Worm (Caenorhabditis elegans) whole organism, L4 larva: Measurements from ENCODE around the gene nmat-1.

Experiments
- ama-1 ChIP-seq: fragments of 150-350 bp; optimal IDR thresholded peaks from 2 replicates; lab custom pipeline; 2014; ENCODE audit warnings: inconsistent platforms, mixed read lengths
- arid-1 ChIP-seq: fragments of 200-800 bp; sonication (Bioruptor generic); conservative IDR thresholded peaks from 2 replicates; pipeline ENCODE4 v1.3.6; 2022; ENCODE audit warnings: missing genetic modification reagents, missing genetic modification characterization, missing compliant biosample characterization
- egl-43 ChIP-seq: fragments of 200-800 bp; sonication (Bioruptor generic); IDR thresholded peaks from 2 replicates; pipeline ENCODE4 v1.3.6; 2022; ENCODE audit warnings: missing genetic modification reagents, missing genetic modification characterization, missing compliant biosample characterization
- lin-29 ChIP-seq: fragments of 200-800 bp; sonication (Bioruptor generic); IDR thresholded peaks from 2 replicates; pipeline ENCODE4 v1.3.6; 2022; ENCODE audit warnings: missing genetic modification reagents, missing genetic modification characterization, missing compliant biosample characterization
- lir-3 ChIP-seq: sonication (generic microtip); optimal IDR thresholded peaks from 2 replicates; lab custom pipeline; 2016; ENCODE audit warnings: mild to moderate bottlenecking, missing genetic modification characterization, missing compliant biosample characterization
- nhr-111 ChIP-seq: fragments of 200-800 bp; sonication (Bioruptor generic); optimal IDR thresholded peaks from 2 replicates; lab custom pipeline; 2018; ENCODE audit warnings: mild to moderate bottlenecking, missing genetic modification characterization, missing compliant biosample characterization
- nhr-76 ChIP-seq: fragments of 150-350 bp; optimal IDR thresholded peaks from 2 replicates; lab custom pipeline; 2014; ENCODE audit warnings: missing biosample characterization, missing genetic modification characterization
- zag-1 ChIP-seq: fragments of 150-350 bp; optimal IDR thresholded peaks from 2 replicates; lab custom pipeline; 2014; ENCODE audit warnings: missing biosample characterization, missing genetic modification characterization

DNA sequence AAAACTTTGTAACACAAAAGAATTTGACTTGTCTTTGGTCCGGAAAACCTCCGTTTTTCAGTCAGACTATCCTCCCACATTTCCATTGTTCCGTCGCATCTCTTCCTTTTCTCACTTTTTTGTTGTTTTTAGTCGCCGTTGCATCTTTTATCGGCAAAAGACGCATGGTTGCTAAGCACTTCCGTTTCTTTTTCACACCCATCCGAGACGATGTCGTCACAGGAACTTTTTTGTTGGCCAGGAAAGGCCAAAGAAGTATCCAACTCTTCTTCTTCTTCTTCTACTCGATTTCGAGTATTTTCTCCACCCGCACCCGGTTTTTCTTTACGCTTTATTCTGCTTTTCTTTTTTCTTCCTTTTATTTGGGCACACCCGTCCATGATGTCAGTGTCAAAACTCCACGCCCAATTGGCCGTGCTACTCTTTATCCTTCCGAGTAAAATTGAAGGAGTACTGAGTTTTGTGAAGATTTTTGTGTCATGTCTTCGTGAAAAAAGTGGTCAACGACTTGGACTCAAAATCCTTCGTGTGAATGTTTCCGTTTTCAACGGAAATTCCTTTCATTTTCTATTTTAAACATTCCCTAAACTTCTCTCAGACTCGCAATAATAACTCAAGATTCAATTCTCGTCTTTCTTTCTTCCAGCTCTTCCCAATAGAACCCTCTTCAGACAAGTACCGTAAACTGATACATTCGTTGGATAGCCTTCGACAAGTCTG, 7.4 kb upstream of the nmat-1 start, which contains the start of gene B0198.2:
- TF ChIP-seq zag-1 (tag; lab: Kevin White, UChicago) (no peak), nhr-111 (GFP tag; lab: Kevin White, UChicago) (no peak), lin-29 (GFP tag; lab: Robert Waterston, UW) (no peak), egl-43 (no peak), arid-1 (GFP tag; lab: Robert Waterston, UW) (no peak), ama-1 (no peak), nhr-76 (tag; lab: Kevin White, UChicago) (no peak), lir-3 (no peak)
